Fruit fly (Drosophila melanogaster): ENCODE results near the gene GATAd.

Gene GATAd

dm6 chr2L:10303786-10304185, 29.7 kb upstream of the GATAd start, which contains the start of gene nmd (continued):
- TF ChIP-seq Rfx (GFP tag; IDR thresholded peaks at IDR 0.05) (peak; percentile 57), slbo (GFP tag; IDR thresholded peaks at IDR 0.05) (peak; percentile 35; the same call in 1 of the 2 replicates), chif (GFP tag; optimal IDR thresholded peaks at IDR 0.05) (peak in 1 of 2 experiments; percentile 3), cas (GFP tag; IDR thresholded peaks at IDR 0.05) (no peak), trem (tag; optimal IDR thresholded peaks at IDR 0.05) (peak; percentile 98), Ravus (GFP tag; IDR thresholded peaks at IDR 0.05) (no peak), Pdp1 (GFP tag; optimal IDR thresholded peaks at IDR 0.05) (no peak), danr (GFP tag; IDR thresholded peaks at IDR 0.05) (no peak), CG10654 (GFP tag; optimal IDR thresholded peaks at IDR 0.05) (peak; percentile 3), onecut (GFP tag; IDR thresholded peaks at IDR 0.05) (peak; percentile 32; the same call in 1 of the 2 replicates), CG17829 (tag; optimal IDR thresholded peaks at IDR 0.05) (peak; percentile 13), CG17385 (GFP tag; optimal IDR thresholded peaks at IDR 0.05) (peak; percentile 91), BEAF-32 (GFP tag; optimal IDR thresholded peaks at IDR 0.05) (peak; percentile 41), CG30020 (tag; optimal IDR thresholded peaks at IDR 0.05) (peak; percentile 90), CG12219 (GFP tag; optimal IDR thresholded peaks at IDR 0.05) (no peak), E2f2 (GFP tag; IDR thresholded peaks at IDR 0.05) (peak; percentile 35; the same call in 1 of the 2 replicates), Bdp1 (GFP tag; optimal IDR thresholded peaks at IDR 0.05) (no peak), CG13287 (GFP tag; IDR thresholded peaks at IDR 0.05; ENCODE audit: partially characterized antibody) (peak; percentile 53), CG9817 (tag; optimal IDR thresholded peaks at IDR 0.05) (peak; percentile 16), D (optimal IDR thresholded peaks at IDR 0.05) (no peak), D (GFP tag; optimal IDR thresholded peaks at IDR 0.05) (no peak), CG7963 (GFP tag; IDR thresholded peaks at IDR 0.05; ENCODE audit: partially characterized antibody) (no peak), CG3847 (GFP tag; IDR thresholded peaks at IDR 0.05) (peak; percentile 72), CG2120 (GFP tag; optimal IDR thresholded peaks at IDR 0.05) (peak; percentile 33), pzg (GFP tag; optimal IDR thresholded peaks at IDR 0.05) (peak; percentile 80), unc-4 (GFP tag; IDR thresholded peaks at IDR 0.05; ENCODE audit: partially characterized antibody) (peak; percentile 30; the same call in 1 of the 2 replicates), CG6683 (GFP tag; optimal IDR thresholded peaks at IDR 0.05) (no peak), NK7.1 (GFP tag; optimal IDR thresholded peaks at IDR 0.05) (no peak), CG3995 (GFP tag; optimal IDR thresholded peaks at IDR 0.05) (no peak), MBD-R2 (GFP tag; IDR thresholded peaks at IDR 0.05) (peak; percentile 89), Gsc (GFP tag; IDR thresholded peaks at IDR 0.05) (no peak), HLH3B (GFP tag; IDR thresholded peaks at IDR 0.05) (no peak), disco-r (GFP tag; optimal IDR thresholded peaks at IDR 0.05) (no peak), CG4854 (GFP tag; optimal IDR thresholded peaks at IDR 0.05) (no peak), chn (GFP tag; optimal IDR thresholded peaks at IDR 0.05) (no peak), ara (GFP tag; IDR thresholded peaks at IDR 0.05) (no peak), CG18011 (GFP tag; optimal IDR thresholded peaks at IDR 0.05) (no peak), CG8388 (GFP tag; optimal IDR thresholded peaks at IDR 0.05) (no peak), grau (tag; optimal IDR thresholded peaks at IDR 0.05) (peak; percentile 6), CG17361 (GFP tag; IDR thresholded peaks at IDR 0.05) (0 out of 3 replicates have a peak, but pooled peaks have one; percentile 24), CG3407 (GFP tag; optimal IDR thresholded peaks at IDR 0.05) (no peak), CG2678 (tag; optimal IDR thresholded peaks at IDR 0.05) (peak; percentile 6), CG4424 (GFP tag; optimal IDR thresholded peaks at IDR 0.05) (no peak)

Data from whole organism, embryonic.